Fruit fly (Drosophila melanogaster): ENCODE measurements around the gene Jasper.

Gene Jasper

DNA sequence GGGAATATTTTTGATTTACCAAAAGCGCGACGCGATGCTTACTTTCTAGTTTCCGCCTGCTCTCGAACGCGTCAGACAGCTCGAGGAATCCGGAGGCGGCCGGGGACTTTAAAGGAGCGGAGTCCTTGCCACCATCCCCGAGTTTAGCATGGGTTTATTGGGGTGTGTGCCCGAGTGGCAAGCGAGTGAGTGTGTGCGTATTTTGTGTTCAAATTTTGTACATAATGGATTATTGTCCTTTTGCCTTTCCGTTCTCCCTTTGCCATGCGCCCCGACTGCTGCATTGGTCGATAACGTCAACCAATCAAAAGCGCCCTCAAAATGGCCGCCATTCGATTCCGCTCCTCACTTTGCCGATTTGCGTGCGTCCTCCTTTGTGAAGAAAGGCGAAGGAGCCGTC is 22.3 kb upstream of the Jasper start:
- TF ChIP-seq sage (GFP tag; optimal IDR thresholded peaks at IDR 0.05): no peak
- TF ChIP-seq Rel (GFP tag; optimal IDR thresholded peaks at IDR 0.05): no peak
- TF ChIP-seq Rel (tag; optimal IDR thresholded peaks at IDR 0.05): no peak
- no peak for TF ChIP-seq Dif (GFP tag; optimal IDR thresholded peaks at IDR 0.05; ENCODE audit: partially characterized antibody)
- no peak for TF ChIP-seq ey (GFP tag; optimal IDR thresholded peaks at IDR 0.05)
- TF ChIP-seq dmrt93B (GFP tag; optimal IDR thresholded peaks at IDR 0.05): no peak
- no peak for TF ChIP-seq dsf (GFP tag; optimal IDR thresholded peaks at IDR 0.05; ENCODE audit: borderline replicate concordance)
- no peak for TF ChIP-seq OdsH (GFP tag; optimal IDR thresholded peaks at IDR 0.05)
- no peak for TF ChIP-seq sv (GFP tag; optimal IDR thresholded peaks at IDR 0.05)
- TF ChIP-seq GATAd (GFP tag; optimal IDR thresholded peaks at IDR 0.05): no peak
- no peak for TF ChIP-seq jim (GFP tag; optimal IDR thresholded peaks at IDR 0.05)
- no peak for TF ChIP-seq CG9705 (GFP tag; optimal IDR thresholded peaks at IDR 0.05)

DNA sequence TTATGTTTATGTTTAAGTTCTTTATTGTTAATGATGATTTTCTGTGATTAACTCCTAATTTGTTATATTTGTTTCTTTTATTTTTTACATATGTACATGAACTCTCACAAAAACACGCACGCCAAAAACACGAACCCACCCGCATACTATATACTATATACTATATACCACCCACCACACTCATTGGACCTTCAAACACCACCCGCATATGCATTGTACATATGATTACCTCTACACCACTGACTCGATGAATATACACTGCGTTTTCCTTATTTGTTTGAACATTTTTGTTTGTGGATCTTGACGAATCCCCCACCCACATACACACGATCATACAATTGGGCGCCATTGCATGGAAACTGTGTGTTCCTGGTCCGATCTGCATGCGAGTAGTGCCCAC is 20.0 kb upstream of the Jasper start:
- TF ChIP-seq Vsx2 (GFP tag; optimal IDR thresholded peaks at IDR 0.05; ENCODE audit: partially characterized antibody) (no peak), tai (GFP tag; optimal IDR thresholded peaks at IDR 0.05) (no peak), CG9705 (GFP tag; optimal IDR thresholded peaks at IDR 0.05) (no peak)

- no peak for TF ChIP-seq Hr83 (GFP tag; optimal IDR thresholded peaks at IDR 0.05; ENCODE audit: poor library complexity, severe bottlenecking)
- no peak for TF ChIP-seq sage (GFP tag; optimal IDR thresholded peaks at IDR 0.05)
- no peak for TF ChIP-seq HLH106 (tag; optimal IDR thresholded peaks at IDR 0.05)
- TF ChIP-seq tai (GFP tag; optimal IDR thresholded peaks at IDR 0.05): no peak
- no peak for TF ChIP-seq Myc (optimal IDR thresholded peaks at IDR 0.05)
- TF ChIP-seq br (GFP tag; optimal IDR thresholded peaks at IDR 0.05): no peak
- TF ChIP-seq Hr78 (GFP tag; optimal IDR thresholded peaks at IDR 0.05): no peak
- TF ChIP-seq Jra (GFP tag; optimal IDR thresholded peaks at IDR 0.05): no peak
- no peak for TF ChIP-seq brk (GFP tag; optimal IDR thresholded peaks at IDR 0.05)
- no peak for TF ChIP-seq OdsH (GFP tag; optimal IDR thresholded peaks at IDR 0.05)
- TF ChIP-seq GATAd (GFP tag; optimal IDR thresholded peaks at IDR 0.05): no peak
- no peak for TF ChIP-seq Dif (GFP tag; optimal IDR thresholded peaks at IDR 0.05; ENCODE audit: partially characterized antibody)
- no peak for TF ChIP-seq ey (GFP tag; optimal IDR thresholded peaks at IDR 0.05)
- no peak for TF ChIP-seq N (GFP tag; optimal IDR thresholded peaks at IDR 0.05)
- TF ChIP-seq dmrt93B (GFP tag; optimal IDR thresholded peaks at IDR 0.05): no peak
- no peak for TF ChIP-seq lola (GFP tag; optimal IDR thresholded peaks at IDR 0.05)
These were observed 15.7 kb upstream of the Jasper start, which contains the start of gene ZIPIC for dm6 chr3R:30036609-30037008. ZIPIC (minus strand) TSS chr3R:30036870.

dm6 chr3R:30037630-30038029 is 14.7 kb upstream of the Jasper start, which contains the start of gene ocn:
ocn (minus strand) TSS chr3R:30037730.
- TF ChIP-seq sage (GFP tag; optimal IDR thresholded peaks at IDR 0.05) (no peak), pan (optimal IDR thresholded peaks at IDR 0.05) (no peak), Hr83 (GFP tag; optimal IDR thresholded peaks at IDR 0.05; ENCODE audit: poor library complexity, severe bottlenecking) (no peak), dl (GFP tag; optimal IDR thresholded peaks at IDR 0.05; ENCODE audit: insufficient read depth in 1 of 2, partially characterized antibody in 2 of 2) (no peak), Dif (GFP tag; optimal IDR thresholded peaks at IDR 0.05; ENCODE audit: partially characterized antibody) (no peak)

DNA sequence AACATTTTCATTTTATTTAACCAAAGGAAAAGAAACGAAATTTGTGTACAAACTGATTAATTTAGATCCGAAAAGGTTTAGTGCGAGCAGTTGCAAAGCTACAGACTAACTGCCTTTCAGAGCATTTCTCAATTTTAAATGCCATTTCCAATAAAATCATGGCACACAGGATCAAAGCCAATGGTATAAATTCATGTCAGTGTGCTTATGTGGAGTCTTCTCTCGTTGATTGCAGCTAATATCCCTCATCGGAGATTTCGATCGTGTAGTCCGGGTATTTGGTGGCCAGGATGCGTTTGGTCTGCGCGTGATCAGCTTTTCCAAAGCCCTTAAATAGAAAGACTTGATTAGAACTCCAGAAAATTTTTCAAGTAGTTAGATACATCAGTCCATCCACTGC is 13.7 kb upstream of the Jasper start, which contains the start of gene janB:
janB (minus strand) TSS at position 101 of the 400 bp plus-strand sequence.
- no peak for TF ChIP-seq Dfd (GFP tag; optimal IDR thresholded peaks at IDR 0.05)

DNA sequence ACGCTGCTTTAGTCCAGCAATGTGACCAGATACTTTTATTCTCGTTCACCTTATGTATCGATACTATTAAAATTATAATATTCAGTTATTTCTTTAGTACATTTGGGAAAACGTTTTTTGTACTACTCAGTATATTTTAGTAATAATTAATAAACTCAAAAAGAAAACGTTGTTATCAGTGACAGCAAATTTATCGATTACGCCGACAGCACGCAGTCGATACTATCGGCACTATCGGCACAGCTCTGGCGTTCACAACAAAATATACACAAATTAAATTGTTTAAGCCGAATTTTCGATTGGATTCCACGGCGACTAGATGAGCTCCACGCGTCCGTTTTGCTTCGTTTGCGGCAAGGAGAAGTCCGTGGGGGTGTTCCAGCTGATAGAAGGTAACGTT is 12.8 kb upstream of the Jasper start, which contains the start of the genes janA, Sry-alpha and Sry-beta:
janA (minus strand) TSS at position 40 of the 400 bp plus-strand sequence.
Sry-alpha (plus strand) TSS at position 226 of the 400 bp plus-strand sequence.
Sry-beta (plus strand) TSS at position 226 of the 400 bp plus-strand sequence.
- TF ChIP-seq sv (GFP tag; optimal IDR thresholded peaks at IDR 0.05) (peak; percentile 5), psq (GFP tag; optimal IDR thresholded peaks at IDR 0.05) (no peak), Hr83 (GFP tag; optimal IDR thresholded peaks at IDR 0.05; ENCODE audit: poor library complexity, severe bottlenecking) (peak; percentile 67)

dm6 chr3R:30040879-30041278 is 11.4 kb upstream of the Jasper start:
- TF ChIP-seq Abd-B (GFP tag; optimal IDR thresholded peaks at IDR 0.05): no peak
- no peak for TF ChIP-seq br (GFP tag; optimal IDR thresholded peaks at IDR 0.05)
- TF ChIP-seq sv (GFP tag; optimal IDR thresholded peaks at IDR 0.05): no peak
- no peak for TF ChIP-seq Jra (GFP tag; optimal IDR thresholded peaks at IDR 0.05)
- no peak for TF ChIP-seq dsf (GFP tag; optimal IDR thresholded peaks at IDR 0.05; ENCODE audit: borderline replicate concordance)
- TF ChIP-seq CG9705 (GFP tag; optimal IDR thresholded peaks at IDR 0.05): no peak
- no peak for TF ChIP-seq woc (GFP tag; optimal IDR thresholded peaks at IDR 0.05)
- no peak for TF ChIP-seq pan (optimal IDR thresholded peaks at IDR 0.05)
- no peak for TF ChIP-seq ey (GFP tag; optimal IDR thresholded peaks at IDR 0.05)
- TF ChIP-seq Vsx2 (GFP tag; optimal IDR thresholded peaks at IDR 0.05; ENCODE audit: partially characterized antibody): no peak
- TF ChIP-seq CrebA (GFP tag; optimal IDR thresholded peaks at IDR 0.05; ENCODE audit: borderline replicate concordance): no peak
- TF ChIP-seq OdsH (GFP tag; optimal IDR thresholded peaks at IDR 0.05): no peak
